Worm (Caenorhabditis elegans) whole organism, L2 larva: Measurements from ENCODE around the gene C01G6.3.

ENCODE experiments used
- ama-1 ChIP-seq: fragments of 150-350 bp; optimal IDR thresholded peaks from 2 replicates; lab custom pipeline; 2018; ENCODE audit warnings: inconsistent platforms
- egl-27 ChIP-seq: sonication (generic microtip); optimal IDR thresholded peaks from 3 replicates; lab custom pipeline; 2017; ENCODE audit warnings: missing biosample characterization, missing genetic modification reagents, missing genetic modification characterization
- ztf-11 ChIP-seq: sonication (generic microtip); optimal IDR thresholded peaks from 2 replicates; lab custom pipeline; 2017; ENCODE audit warnings: missing biosample characterization, missing genetic modification characterization

- TF ChIP-seq ztf-11 (tag; lab: Kevin White, UChicago), result no peak
- TF ChIP-seq ama-1 (lab: Kevin White, UChicago), result no peak
- TF ChIP-seq egl-27 (tag; lab: Kevin White, UChicago), result no peak
Measured at ce11 chrII:9271285-9271684, 1.6 kb downstream of the C01G6.3 start.
